Worm (Caenorhabditis elegans): ENCODE measurements around the gene vab-2.

vab-2 gene

DNA sequence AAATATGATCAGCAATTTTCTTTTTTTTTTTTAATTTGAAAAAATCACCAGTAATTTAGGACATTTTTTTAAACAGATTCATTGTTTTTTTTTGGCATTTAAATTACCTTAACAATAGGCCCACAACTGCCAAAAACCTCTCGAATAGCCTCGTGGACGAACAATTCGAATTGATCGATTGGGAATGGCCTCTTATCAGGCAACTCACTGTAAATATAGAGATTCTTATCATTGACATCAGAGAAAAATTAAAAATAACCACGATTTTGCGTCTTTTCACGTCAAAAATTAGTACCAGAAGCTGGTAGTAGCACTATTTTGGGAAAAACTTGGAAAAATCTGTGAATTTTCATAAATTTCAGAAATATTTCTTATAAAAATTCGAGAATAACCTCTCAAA, 44.7 kb downstream of the vab-2 start:
- no peak for TF ChIP-seq him-1 (tag; optimal IDR thresholded peaks at IDR 0.05)
- no peak for TF ChIP-seq nhr-120 (GFP tag; IDR thresholded peaks at IDR 0.05)
- no peak for TF ChIP-seq F37B4.10 (GFP tag; IDR thresholded peaks at IDR 0.05)
- TF ChIP-seq cebp-1 (GFP tag; IDR thresholded peaks at IDR 0.05), result no peak
- no peak for TF ChIP-seq cebp-1 (tag; optimal IDR thresholded peaks at IDR 0.05)
- no peak for TF ChIP-seq B0035.1 (tag; optimal IDR thresholded peaks at IDR 0.05)
- no peak for TF ChIP-seq ztf-28 (GFP tag; IDR thresholded peaks at IDR 0.05)
- no peak for TF ChIP-seq dpl-1 (GFP tag; optimal IDR thresholded peaks at IDR 0.05)
- TF ChIP-seq nhr-80 (tag; optimal IDR thresholded peaks at IDR 0.05), result no peak

DNA sequence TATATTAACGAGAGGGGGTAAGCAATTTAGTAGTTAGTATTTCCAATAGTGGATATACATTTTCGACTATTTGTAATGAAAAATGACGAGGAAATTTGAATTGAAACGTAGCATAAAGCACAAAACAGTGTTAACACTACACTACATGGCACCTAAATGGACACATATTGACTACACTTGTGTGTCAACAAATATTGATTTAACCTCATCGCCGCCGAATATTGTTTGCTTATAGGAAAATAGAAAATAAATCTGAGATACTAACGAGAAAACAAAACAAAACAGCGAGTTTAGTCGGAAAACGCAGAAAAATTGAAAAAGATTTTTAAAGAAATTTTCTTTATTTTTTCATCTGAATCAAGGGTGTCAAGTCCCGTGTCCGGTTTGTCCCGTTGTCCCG, 46.0 kb downstream of the vab-2 start:
- TF ChIP-seq Y95B8A.8 (GFP tag; IDR thresholded peaks at IDR 0.05), result no peak
- no peak for TF ChIP-seq somi-1 (GFP tag; optimal IDR thresholded peaks at IDR 0.05)
- no peak for TF ChIP-seq let-607 (tag; optimal IDR thresholded peaks at IDR 0.05)
- no peak for TF ChIP-seq akir-1 (GFP tag; optimal IDR thresholded peaks at IDR 0.05)
- TF ChIP-seq F23B12.7 (tag; optimal IDR thresholded peaks at IDR 0.05; ENCODE audit: insufficient read depth), result no peak
- TF ChIP-seq aptf-2 (GFP tag; conservative IDR thresholded peaks at IDR 0.05), result no peak
- TF ChIP-seq aptf-3 (GFP tag; IDR thresholded peaks at IDR 0.05), result no peak
- no peak for TF ChIP-seq ccch-3 (GFP tag; optimal IDR thresholded peaks at IDR 0.05)
- TF ChIP-seq bed-2 (GFP tag; IDR thresholded peaks at IDR 0.05), result no peak
- TF ChIP-seq attf-3 (GFP tag; conservative IDR thresholded peaks at IDR 0.05), result no peak
- TF ChIP-seq athp-1 (tag; optimal IDR thresholded peaks at IDR 0.05), result no peak

ce11 chrIV:3719057-3719456, 47.6 kb downstream of the vab-2 start, which contains the start of gene Y37E11AM.3:
Gene Y37E11AM.3 (minus strand): TSS chrIV:3719157.
- TF ChIP-seq hsf-1 (GFP tag; IDR thresholded peaks at IDR 0.05) (no peak), ama-1 (optimal IDR thresholded peaks at IDR 0.05) (no peak), ama-1 (GFP tag; optimal IDR thresholded peaks at IDR 0.05) (no peak), hmg-20 (GFP tag; IDR thresholded peaks at IDR 0.05) (no peak), egl-18 (GFP tag; IDR thresholded peaks at IDR 0.05) (no peak), F39B2.1 (GFP tag; IDR thresholded peaks at IDR 0.05) (no peak), B0336.3 (GFP tag; IDR thresholded peaks at IDR 0.05) (no peak), somi-1 (GFP tag; optimal IDR thresholded peaks at IDR 0.05) (no peak), F57C9.4 (tag; optimal IDR thresholded peaks at IDR 0.05) (no peak), cebp-2 (GFP tag; IDR thresholded peaks at IDR 0.05) (no peak)
